Fruit fly (Drosophila melanogaster): ENCODE data around the gene CG31274.

Gene CG31274

dm6 chr3R:16980958-16981623 lies 11.7 kb upstream of the CG31274 start (continued):
- TF ChIP-seq CG15011 (GFP tag; optimal IDR thresholded peaks at IDR 0.05) (peak; percentile 20), Oaz (GFP tag; IDR thresholded peaks at IDR 0.05) (no peak), kni (GFP tag; optimal IDR thresholded peaks at IDR 0.05) (no peak), vvl (GFP tag; IDR thresholded peaks at IDR 0.05) (peak; percentile 33; the same call in 1 of the 2 replicates), CG10209 (GFP tag; optimal IDR thresholded peaks at IDR 0.05) (peak; percentile 24), emc (GFP tag; optimal IDR thresholded peaks at IDR 0.05) (no peak), gem (tag; optimal IDR thresholded peaks at IDR 0.05) (peak; percentile 18), Rfx (GFP tag; IDR thresholded peaks at IDR 0.05) (peak; percentile 35; the same call in 1 of the 2 replicates), p53 (GFP tag; optimal IDR thresholded peaks at IDR 0.05) (no peak), tap (tag; optimal IDR thresholded peaks at IDR 0.05) (no peak), ash1 (GFP tag; optimal IDR thresholded peaks at IDR 0.05) (no peak), chinmo (GFP tag; IDR thresholded peaks at IDR 0.05; ENCODE audit: partially characterized antibody) (0 out of 4 replicates have a peak, but pooled peaks have one; percentile 43), NFAT (GFP tag; IDR thresholded peaks at IDR 0.05) (peak; percentile 33; the same call in 1 of the 2 replicates), sug (tag; optimal IDR thresholded peaks at IDR 0.05) (peak; percentile 26), Bteb2 (GFP tag; optimal IDR thresholded peaks at IDR 0.05) (no peak), CG6813 (GFP tag; optimal IDR thresholded peaks at IDR 0.05) (peak; percentile 7), Lim3 (GFP tag; IDR thresholded peaks at IDR 0.05) (no peak), sob (GFP tag; IDR thresholded peaks at IDR 0.05) (peak; percentile 11; the same call in 1 of the 2 replicates), rib (GFP tag; IDR thresholded peaks at IDR 0.05) (peak; percentile 39; the same call in 1 of the 2 replicates), CG18619 (GFP tag; optimal IDR thresholded peaks at IDR 0.05) (peak; percentile 4), CG6175 (GFP tag; IDR thresholded peaks at IDR 0.05) (no peak), CG32767 (GFP tag; IDR thresholded peaks at IDR 0.05) (no peak), ranshi (GFP tag; IDR thresholded peaks at IDR 0.05) (no peak), exex (tag; optimal IDR thresholded peaks at IDR 0.05) (peak; percentile 48), Dbx (GFP tag; IDR thresholded peaks at IDR 0.05) (peak; percentile 25; the same call in 1 of the 3 replicates), Camta (GFP tag; optimal IDR thresholded peaks at IDR 0.05) (no peak), MBD-R2 (GFP tag; IDR thresholded peaks at IDR 0.05) (no peak), Med (GFP tag) (peak; percentile 69), Bdp1 (GFP tag; optimal IDR thresholded peaks at IDR 0.05) (peak; percentile 3), ATbp (GFP tag; optimal IDR thresholded peaks at IDR 0.05) (no peak), Vsx1 (GFP tag; optimal IDR thresholded peaks at IDR 0.05) (peak; percentile 7), grn (GFP tag; optimal IDR thresholded peaks at IDR 0.05) (peak; percentile 12), CG31224 (GFP tag; IDR thresholded peaks at IDR 0.05) (0 out of 2 replicates have a peak, but pooled peaks have one; percentile 10), D19B (GFP tag; optimal IDR thresholded peaks at IDR 0.05) (peak; percentile 20), Oli (tag; optimal IDR thresholded peaks at IDR 0.05) (no peak), Bgb (GFP tag; IDR thresholded peaks at IDR 0.05; ENCODE audit: partially characterized antibody) (no peak), CG3995 (GFP tag; optimal IDR thresholded peaks at IDR 0.05) (no peak), sens (GFP tag) (peak; percentile 42)

- TF ChIP-seq BtbVII (GFP tag; optimal IDR thresholded peaks at IDR 0.05) (peak; percentile 67), z (GFP tag; IDR thresholded peaks at IDR 0.05) (0 out of 3 replicates have a peak, but pooled peaks have one; percentile 12), ind (GFP tag; optimal IDR thresholded peaks at IDR 0.05) (no peak), Lim3 (GFP tag; IDR thresholded peaks at IDR 0.05) (peak; percentile 38; the same call in 1 of the 2 replicates), crol (GFP tag; IDR thresholded peaks at IDR 0.05) (peak; percentile 93), eve (GFP tag; optimal IDR thresholded peaks at IDR 0.05) (peak in 1 of 2 experiments; percentile 27), sd (tag; optimal IDR thresholded peaks at IDR 0.05) (peak; percentile 60), bab2 (GFP tag; optimal IDR thresholded peaks at IDR 0.05) (no peak), onecut (GFP tag; IDR thresholded peaks at IDR 0.05) (0 out of 2 replicates have a peak, but pooled peaks have one; percentile 13), kay (GFP tag; optimal IDR thresholded peaks at IDR 0.05) (peak; percentile 60), Adf1 (GFP tag; IDR thresholded peaks at IDR 0.05) (peak; percentile 76; the same call in 1 of the 2 replicates), CG17568 (GFP tag; optimal IDR thresholded peaks at IDR 0.05) (peak; percentile 16), Chrac-16 (GFP tag; optimal IDR thresholded peaks at IDR 0.05) (no peak), grau (tag; optimal IDR thresholded peaks at IDR 0.05) (peak; percentile 59)
These were observed 10.6 kb upstream of the CG31274 start, which contains the start of gene AhcyL2 for dm6 chr3R:16982108-16982707. Gene AhcyL2 (minus strand): TSS chr3R:16982158.
